Worm (Caenorhabditis elegans): Measurements from ENCODE around the gene ZK177.3.

DNA sequence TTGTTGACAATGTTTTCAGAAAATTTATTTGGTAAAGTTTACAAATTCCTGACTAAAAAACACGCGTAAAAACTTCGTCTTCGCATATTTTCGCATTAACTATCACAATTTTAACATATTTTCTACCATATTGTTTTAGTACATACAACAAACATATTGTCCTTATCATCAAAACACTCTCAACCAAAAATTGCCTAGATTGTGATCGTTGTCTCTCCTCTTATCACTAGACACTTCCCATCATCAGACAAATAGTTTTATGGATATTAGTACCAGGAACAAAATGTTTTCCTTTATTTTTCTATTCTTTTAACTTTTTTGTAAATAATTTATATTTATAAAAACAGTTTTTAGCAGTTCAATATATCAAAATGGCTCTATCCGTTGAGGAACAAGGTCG, 45.8 kb downstream of the ZK177.3 start, which contains the start of gene C17C3.3:
- TF ChIP-seq madf-8 (GFP tag; conservative IDR thresholded peaks at IDR 0.05): no peak
- no peak for TF ChIP-seq aptf-2 (GFP tag; conservative IDR thresholded peaks at IDR 0.05)
- no peak for TF ChIP-seq hrde-1 (tag; optimal IDR thresholded peaks at IDR 0.05; ENCODE audit: borderline replicate concordance)
- TF ChIP-seq F57A8.1 (GFP tag; optimal IDR thresholded peaks at IDR 0.05): no peak
